Worm (Caenorhabditis elegans): ENCODE measurements around the gene syx-3.

DNA sequence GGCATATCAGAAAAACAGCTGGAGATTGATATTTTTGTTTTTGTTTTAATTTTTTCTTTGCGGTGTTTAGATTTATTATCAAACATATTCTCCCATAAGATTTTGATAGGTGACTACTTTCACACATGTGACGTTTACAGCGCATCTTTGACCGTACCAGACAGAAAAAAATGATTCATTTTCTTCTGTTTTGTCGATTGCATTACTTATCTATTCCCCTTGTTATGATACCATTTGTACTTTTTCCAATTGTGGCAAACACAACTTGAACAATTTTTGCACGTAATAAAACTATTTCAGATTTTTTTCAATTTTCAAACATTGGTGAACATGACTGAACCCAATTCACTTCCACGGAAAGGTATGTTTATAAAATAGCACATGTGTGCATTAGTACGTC, 4.6 kb upstream of the syx-3 start, which contains the start of gene C26B9.1:
- TF ChIP-seq klf-2 (GFP tag; conservative IDR thresholded peaks at IDR 0.05): no peak
- TF ChIP-seq ref-1 (GFP tag; conservative IDR thresholded peaks at IDR 0.05): no peak
- TF ChIP-seq med-1 (GFP tag; optimal IDR thresholded peaks at IDR 0.05; ENCODE audit: insufficient read depth): no peak
- TF ChIP-seq cog-1 (tag; optimal IDR thresholded peaks at IDR 0.05): no peak

Measured in whole organism, midembryonic.